Fruit fly (Drosophila melanogaster) whole organism, adult: Measurements from ENCODE around the gene CG32816.

Source experiments
- CG1620 ChIP-seq: fragments of 200-800 bp; sonication (Bioruptor generic); optimal IDR thresholded peaks from 2 replicates; lab custom pipeline; 2016; ENCODE audit warnings: missing biosample characterization, missing genetic modification characterization
- Hr96 ChIP-seq: fragments of 200-800 bp; sonication (Bioruptor generic); optimal IDR thresholded peaks from 2 replicates; lab custom pipeline; 2016; ENCODE audit warnings: missing biosample characterization, missing genetic modification characterization
- Mnt ChIP-seq: fragments of 200-800 bp; sonication (Bioruptor generic); optimal IDR thresholded peaks from 2 replicates; lab custom pipeline; 2016; ENCODE audit warnings: missing biosample characterization, mild to moderate bottlenecking, missing genetic modification characterization
- bab1 ChIP-seq: fragments of 200-800 bp; sonication (Bioruptor generic); optimal IDR thresholded peaks from 3 replicates; lab custom pipeline; 2019; ENCODE audit warnings: missing biosample characterization, mild to moderate bottlenecking, missing genetic modification characterization, moderate library complexity
- kay ChIP-seq: fragments of 200-800 bp; sonication (Bioruptor generic); peaks from one replicate; lab custom pipeline; 2016; ENCODE audit warnings: missing biosample characterization, missing genetic modification characterization, borderline replicate concordance
- pad ChIP-seq: fragments of 200-800 bp; sonication (Bioruptor generic); optimal IDR thresholded peaks from 3 replicates; lab custom pipeline; 2017; ENCODE audit warnings: missing biosample characterization, missing genetic modification characterization, mild to moderate bottlenecking, moderate library complexity, missing genetic modification reagents
- tj ChIP-seq: fragments of 200-800 bp; sonication (Bioruptor generic); optimal IDR thresholded peaks from 3 replicates; lab custom pipeline; 2017; ENCODE audit warnings: missing biosample characterization, mild to moderate bottlenecking, missing genetic modification characterization, moderate library complexity
- toe ChIP-seq: fragments of 200-800 bp; sonication (Bioruptor generic); optimal IDR thresholded peaks from 2 replicates; lab custom pipeline; 2016; ENCODE audit warnings: missing biosample characterization, missing genetic modification characterization

dm6 chrX:333942-334341, 136.6 kb downstream of the CG32816 start:
- TF ChIP-seq Hr96 (GFP tag; lab: Kevin White, UChicago) (no peak), tj (no peak), bab1 (GFP tag; lab: Kevin White, UChicago) (no peak), pad (GFP tag; lab: Kevin White, UChicago) (no peak), toe (GFP tag; lab: Kevin White, UChicago) (no peak), kay (GFP tag; lab: Kevin White, UChicago) (no peak), Mnt (GFP tag; lab: Kevin White, UChicago) (no peak), CG1620 (GFP tag; lab: Kevin White, UChicago) (no peak)
